Fruit fly (Drosophila melanogaster): ENCODE data around the gene sNPF.

sNPF gene

DNA sequence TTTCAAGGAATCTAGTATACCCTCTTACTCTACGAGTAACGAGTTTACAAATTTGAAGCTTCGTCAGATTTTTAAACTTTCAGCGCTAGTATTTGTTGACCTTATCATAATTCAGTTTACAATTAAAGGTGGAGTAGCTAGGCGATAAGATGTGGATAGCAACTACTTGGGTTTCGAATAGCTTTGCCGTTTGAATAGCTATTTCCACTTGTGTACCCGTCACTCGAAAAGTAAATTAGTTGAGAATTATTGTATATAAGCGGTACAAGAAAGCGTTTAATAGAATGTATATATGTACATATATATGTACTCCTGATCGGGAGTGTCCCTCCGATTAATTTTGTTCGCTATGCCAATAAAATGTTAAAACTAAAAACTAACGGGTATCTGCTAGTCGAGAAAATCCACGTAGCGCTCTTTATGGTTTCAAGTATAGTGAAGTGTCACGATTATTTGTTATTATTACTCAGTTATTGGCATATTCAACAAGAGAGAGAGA lies 1.3 kb upstream of the sNPF start (continued):
- TF ChIP-seq CG33213 (GFP tag; optimal IDR thresholded peaks at IDR 0.05) (no peak), CG11723 (GFP tag; optimal IDR thresholded peaks at IDR 0.05) (no peak), CG12769 (tag; optimal IDR thresholded peaks at IDR 0.05) (no peak)

DNA sequence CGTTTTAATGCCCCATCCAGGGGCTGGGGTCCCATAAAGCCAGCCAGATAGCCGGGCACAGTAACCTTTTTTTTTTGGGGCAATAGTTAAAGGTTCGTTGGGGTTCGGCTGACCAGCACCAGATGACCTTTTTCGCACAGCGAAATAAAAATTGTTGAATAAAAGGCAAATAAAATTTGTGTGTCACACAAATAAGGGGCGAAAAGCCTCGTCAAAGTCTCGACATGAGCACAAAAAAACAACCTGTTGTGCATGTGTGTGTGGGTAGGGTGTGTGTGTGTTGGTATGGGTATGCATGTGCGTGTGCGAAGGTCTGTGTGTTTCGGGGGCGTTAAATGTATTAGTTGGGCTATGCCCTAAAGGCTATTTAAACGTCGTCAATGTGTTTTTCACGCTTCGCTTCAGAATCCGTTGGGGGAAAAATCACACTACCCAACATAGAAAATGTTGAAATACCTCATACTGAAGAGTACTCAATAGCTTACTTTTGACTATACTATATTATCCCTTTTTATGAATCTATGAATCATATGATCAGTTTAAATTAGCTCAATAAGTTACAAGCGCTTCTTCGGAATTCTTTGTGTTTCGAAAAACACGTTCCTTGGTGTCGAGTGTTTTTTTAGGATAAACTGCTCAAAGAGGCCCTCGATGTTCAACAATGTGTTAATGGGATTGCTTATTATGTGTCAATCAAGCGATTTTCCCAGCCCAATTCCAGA lies 23.6 kb downstream of the sNPF start:
- TF ChIP-seq hkb (optimal IDR thresholded peaks at IDR 0.05) = no peak
- no peak for TF ChIP-seq hkb (GFP tag; IDR thresholded peaks at IDR 0.05)
- TF ChIP-seq CG1024 (GFP tag; IDR thresholded peaks at IDR 0.05) = no peak
- TF ChIP-seq Camta (GFP tag; optimal IDR thresholded peaks at IDR 0.05) = no peak
- no peak for TF ChIP-seq exex (tag; optimal IDR thresholded peaks at IDR 0.05)
- no peak for TF ChIP-seq CG6689 (GFP tag; IDR thresholded peaks at IDR 0.05)
- TF ChIP-seq CG17912 (GFP tag; optimal IDR thresholded peaks at IDR 0.05) = no peak
- TF ChIP-seq cato (GFP tag; optimal IDR thresholded peaks at IDR 0.05; ENCODE audit: borderline replicate concordance) = no peak
- no peak for TF ChIP-seq CG18619 (GFP tag; optimal IDR thresholded peaks at IDR 0.05)
- TF ChIP-seq luna (GFP tag; optimal IDR thresholded peaks at IDR 0.05) = no peak
- TF ChIP-seq Sry-δ (GFP tag; optimal IDR thresholded peaks at IDR 0.05) = no peak
- TF ChIP-seq YL-1 (GFP tag; optimal IDR thresholded peaks at IDR 0.05) = no peak
- peak; percentile 5 for TF ChIP-seq Meics (GFP tag; optimal IDR thresholded peaks at IDR 0.05)
- TF ChIP-seq CG7963 (GFP tag; IDR thresholded peaks at IDR 0.05; ENCODE audit: partially characterized antibody) = no peak
- TF ChIP-seq CG18599 (GFP tag; optimal IDR thresholded peaks at IDR 0.05) = peak; percentile 66
- TF ChIP-seq gro (GFP tag; optimal IDR thresholded peaks at IDR 0.05) = no peak
- TF ChIP-seq grau (tag; optimal IDR thresholded peaks at IDR 0.05) = no peak
- no peak for TF ChIP-seq CHES-1-like (GFP tag; optimal IDR thresholded peaks at IDR 0.05)
- TF ChIP-seq Kr (GFP tag; optimal IDR thresholded peaks at IDR 0.05) = no peak
- peak; percentile 92 for TF ChIP-seq abd-A (tag; optimal IDR thresholded peaks at IDR 0.05)
- TF ChIP-seq Rx (GFP tag; IDR thresholded peaks at IDR 0.05) = no peak
- TF ChIP-seq CG7357 (GFP tag; IDR thresholded peaks at IDR 0.05) = 0 out of 3 replicates have a peak, but pooled peaks have one; percentile 8
- no peak for TF ChIP-seq CG9932 (GFP tag; IDR thresholded peaks at IDR 0.05)
- TF ChIP-seq scrt (GFP tag; optimal IDR thresholded peaks at IDR 0.05) = peak; percentile 86
- no peak for TF ChIP-seq CG13424 (tag; optimal IDR thresholded peaks at IDR 0.05)
- no peak for TF ChIP-seq CG31365 (tag; optimal IDR thresholded peaks at IDR 0.05)
- peak; percentile 33 for TF ChIP-seq sens (GFP tag)
- no peak for TF ChIP-seq lmd (GFP tag; IDR thresholded peaks at IDR 0.05)
- peak; percentile 3 for TF ChIP-seq CG3281 (GFP tag; optimal IDR thresholded peaks at IDR 0.05)
- TF ChIP-seq CG15514 (GFP tag; optimal IDR thresholded peaks at IDR 0.05) = peak; percentile 17
- no peak for TF ChIP-seq inv (GFP tag; IDR thresholded peaks at IDR 0.05; ENCODE audit: partially characterized antibody)
- TF ChIP-seq CG10959 (GFP tag; IDR thresholded peaks at IDR 0.05) = no peak
- TF ChIP-seq Hr51 (GFP tag; optimal IDR thresholded peaks at IDR 0.05) = peak in 1 of 2 experiments; percentile 4
- TF ChIP-seq lab (GFP tag; optimal IDR thresholded peaks at IDR 0.05) = peak; percentile 59
- no peak for TF ChIP-seq CG17802 (tag; optimal IDR thresholded peaks at IDR 0.05)

dm6 chr2L:20057391-20057790 lies 29.7 kb downstream of the sNPF start:
- TF ChIP-seq CG4424 (GFP tag; optimal IDR thresholded peaks at IDR 0.05) (peak; percentile 7), cg (GFP tag; optimal IDR thresholded peaks at IDR 0.05) (peak; percentile 13), row (GFP tag; IDR thresholded peaks at IDR 0.05) (peak; percentile 5; the same call in 1 of the 3 replicates), Ets65A (GFP tag) (peak; percentile 42), CG34224 (GFP tag; IDR thresholded peaks at IDR 0.05; ENCODE audit: partially characterized antibody) (no peak)

All from whole organism, embryonic.